Worm (Caenorhabditis elegans): ENCODE results near the gene F15G9.1.

DNA sequence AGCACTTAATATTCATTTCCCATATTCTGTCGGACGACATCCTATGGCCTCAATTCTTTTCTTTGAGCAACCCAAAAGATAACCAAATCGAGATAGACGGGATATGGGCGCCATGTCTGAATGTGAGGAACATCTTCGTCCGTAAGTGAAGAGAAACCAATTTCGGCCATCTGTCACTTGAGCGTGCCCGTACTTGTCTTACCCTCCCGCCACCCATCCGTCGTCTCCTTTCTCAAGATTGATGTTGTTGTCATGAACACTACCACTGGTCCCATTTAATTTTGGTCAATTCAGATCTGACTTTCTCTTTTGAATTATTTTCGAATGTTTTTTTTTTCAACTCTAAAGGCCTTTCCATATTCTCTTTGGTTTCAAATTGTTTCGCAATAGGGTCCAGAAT, 3.4 kb upstream of the F15G9.1 start:
- TF ChIP-seq ztf-4 (tag; optimal IDR thresholded peaks at IDR 0.05) = no peak
- no peak for TF ChIP-seq ztf-11 (tag; optimal IDR thresholded peaks at IDR 0.05)
- no peak for TF ChIP-seq snpc-4 (tag; optimal IDR thresholded peaks at IDR 0.05)
- TF ChIP-seq sea-2 (GFP tag; optimal IDR thresholded peaks at IDR 0.05) = no peak
- no peak for TF ChIP-seq eor-1 (tag; optimal IDR thresholded peaks at IDR 0.05)
- no peak for TF ChIP-seq mdl-1 (tag; optimal IDR thresholded peaks at IDR 0.05)
- no peak for TF ChIP-seq ceh-82 (tag; optimal IDR thresholded peaks at IDR 0.05)
- TF ChIP-seq fos-1 (tag; optimal IDR thresholded peaks at IDR 0.05) = no peak
- TF ChIP-seq nhr-237 (tag; optimal IDR thresholded peaks at IDR 0.05) = no peak
- TF ChIP-seq nhr-11 (tag; optimal IDR thresholded peaks at IDR 0.05) = no peak
- TF ChIP-seq unc-39 (tag; optimal IDR thresholded peaks at IDR 0.05) = no peak
- no peak for TF ChIP-seq ceh-9 (tag; optimal IDR thresholded peaks at IDR 0.05)
